Fruit fly (Drosophila melanogaster): ENCODE data around the gene CG10064.

dm6 chr3L:6990288-6990687 lies 22.6 kb upstream of the CG10064 start, which contains the start of gene bin:
- TF ChIP-seq Hr96 (GFP tag; optimal IDR thresholded peaks at IDR 0.05) (no peak), kay (GFP tag; ENCODE audit: borderline replicate concordance) (no peak), CG11617 (GFP tag; optimal IDR thresholded peaks at IDR 0.05) (no peak), Crg-1 (GFP tag; optimal IDR thresholded peaks at IDR 0.05) (no peak), CG7101 (tag; optimal IDR thresholded peaks at IDR 0.05) (no peak), CG5204 (GFP tag; optimal IDR thresholded peaks at IDR 0.05) (no peak)
